Fruit fly (Drosophila melanogaster) whole organism: Measurements from ENCODE around the gene Acsf3.

ENCODE experiments used
- CG8478 ChIP-seq: fragments of >200 bp; optimal IDR thresholded peaks from 2 replicates; lab custom pipeline; 2018; ENCODE audit warnings: inconsistent platforms
- Dll ChIP-seq: fragments of >200 bp; optimal IDR thresholded peaks from 2 replicates; lab custom pipeline; 2017
- EcR ChIP-seq, 2 experiments: fragments of >200 bp; optimal IDR thresholded peaks; 2 replicates each; lab custom pipeline; 2017; ENCODE audit warnings: missing biosample characterization in 2 of 2, missing genetic modification characterization in 2 of 2, missing genetic modification reagents in 2 of 2
- pan ChIP-seq: fragments of >200 bp; optimal IDR thresholded peaks from 2 replicates; lab custom pipeline; 2017
- psq ChIP-seq: fragments of >200 bp; optimal IDR thresholded peaks from 2 replicates; lab custom pipeline; 2017
- usp ChIP-seq: fragments of >200 bp; optimal IDR thresholded peaks from 2 replicates; lab custom pipeline; 2017; ENCODE audit warnings: missing biosample characterization, missing genetic modification characterization, mixed read lengths

DNA sequence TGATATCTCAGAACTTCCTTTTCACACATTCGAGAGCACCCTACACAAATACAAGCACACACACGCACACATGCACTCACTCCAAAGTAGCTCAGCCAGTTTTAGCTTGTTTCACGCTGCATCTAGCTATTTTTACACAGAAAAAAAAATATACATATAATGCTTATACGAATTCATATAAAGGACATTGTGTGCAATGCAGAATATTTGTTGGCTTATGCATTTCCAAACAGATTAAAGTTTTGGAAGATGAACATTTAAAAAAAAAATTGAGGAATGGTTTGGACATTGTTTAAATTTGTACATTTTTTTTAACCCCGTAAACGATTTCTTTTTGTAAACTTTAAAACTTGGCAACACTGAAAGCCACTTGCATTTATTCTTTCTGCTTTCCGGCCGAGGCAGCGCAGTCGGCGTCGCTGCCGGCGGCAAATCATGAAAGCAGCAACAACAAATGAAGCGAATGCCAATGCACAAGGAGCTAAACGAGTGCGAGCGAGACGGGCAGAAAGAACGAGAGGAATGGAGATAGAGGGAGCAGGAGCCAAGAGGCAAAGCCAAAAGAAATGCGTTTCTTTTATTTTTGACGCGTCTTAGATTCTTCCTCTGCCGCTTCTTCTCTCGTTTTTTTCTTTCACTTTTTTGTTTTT lies 9.7 kb upstream of the Acsf3 start:
- no peak for TF ChIP-seq Dll (lab: Kevin White, UChicago)
- TF ChIP-seq psq = no peak
- no peak for TF ChIP-seq usp
- TF ChIP-seq CG8478 = no peak
- TF ChIP-seq pan (lab: Kevin White, UChicago) = no peak
- no peak for TF ChIP-seq EcR (GFP tag; optimal IDR thresholded peaks at IDR 0.05; lab: Kevin White, UChicago)
